Fruit fly (Drosophila melanogaster) whole organism, embryonic: ENCODE measurements around the gene ATPsynO.

ENCODE experiments used
- ATbp ChIP-seq: fragments of 200-800 bp; sonication (Bioruptor generic); optimal IDR thresholded peaks from 2 replicates; lab custom pipeline; 2017; ENCODE audit warnings: missing biosample characterization, mild to moderate bottlenecking, missing genetic modification characterization, missing genetic modification reagents
- BtbVII ChIP-seq: fragments of 200-800 bp; sonication (Bioruptor generic); optimal IDR thresholded peaks from 3 replicates; lab custom pipeline; 2017; ENCODE audit warnings: missing biosample characterization, mild to moderate bottlenecking, missing genetic modification characterization
- CG10274 ChIP-seq: fragments of 200-800 bp; sonication (Bioruptor generic); optimal IDR thresholded peaks from 3 replicates; lab custom pipeline; 2017; ENCODE audit warnings: missing biosample characterization, mild to moderate bottlenecking, missing genetic modification characterization
- CG11247 ChIP-seq: fragments of 200-800 bp; sonication (Bioruptor generic); IDR thresholded peaks from 2 replicates; pipeline ENCODE4 v1.3.6; 2022; ENCODE audit warnings: missing biosample characterization, missing genetic modification characterization
- CG11695 ChIP-seq: fragments of 200-800 bp; sonication (Bioruptor generic); IDR thresholded peaks from 3 replicates; pipeline ENCODE4 v1.3.6; 2022; ENCODE audit warnings: missing biosample characterization, missing genetic modification characterization
- CG12104 ChIP-seq: fragments of 200-800 bp; sonication (Bioruptor generic); optimal IDR thresholded peaks from 3 replicates; lab custom pipeline; 2016; ENCODE audit warnings: missing biosample characterization, missing genetic modification characterization
- CG15514 ChIP-seq: fragments of 200-800 bp; sonication (Bioruptor generic); optimal IDR thresholded peaks from 3 replicates; lab custom pipeline; 2017; ENCODE audit warnings: missing biosample characterization, missing genetic modification characterization, mild to moderate bottlenecking, moderate library complexity, missing genetic modification reagents
- CG17359 ChIP-seq: fragments of 200-800 bp; sonication (Bioruptor generic); optimal IDR thresholded peaks from 3 replicates; lab custom pipeline; 2018; ENCODE audit warnings: missing biosample characterization, mild to moderate bottlenecking, missing genetic modification characterization, moderate library complexity
- CG17568 ChIP-seq: fragments of 200-800 bp; sonication (Bioruptor generic); optimal IDR thresholded peaks from 2 replicates; lab custom pipeline; 2018; ENCODE audit warnings: missing biosample characterization, mild to moderate bottlenecking, missing genetic modification characterization, moderate library complexity
- CG18764 ChIP-seq: fragments of 200-800 bp; sonication (Bioruptor generic); optimal IDR thresholded peaks from 3 replicates; lab custom pipeline; 2016; ENCODE audit warnings: missing biosample characterization, missing genetic modification characterization
- CG31441 ChIP-seq: fragments of 200-800 bp; sonication (Bioruptor generic); IDR thresholded peaks from 2 replicates; pipeline ENCODE4 v1.3.6; 2022; ENCODE audit warnings: missing biosample characterization, missing genetic modification characterization
- CG34224 ChIP-seq: fragments of 200-800 bp; sonication (Bioruptor generic); IDR thresholded peaks from 3 replicates; pipeline ENCODE4 v1.3.6; 2022; ENCODE audit warnings: missing biosample characterization, missing genetic modification characterization; ENCODE audit not compliant: partially characterized antibody
- CG3847 ChIP-seq: fragments of 200-800 bp; sonication (Bioruptor generic); IDR thresholded peaks from 2 replicates; pipeline ENCODE4 v1.3.6; 2022; ENCODE audit warnings: missing biosample characterization, missing genetic modification characterization
- CG4360 ChIP-seq: fragments of 200-800 bp; sonication (Bioruptor generic); IDR thresholded peaks from 2 replicates; pipeline ENCODE4 v1.3.6; 2022; ENCODE audit warnings: missing biosample characterization, missing genetic modification characterization
- CG6683 ChIP-seq: fragments of 200-800 bp; sonication (Bioruptor generic); optimal IDR thresholded peaks from 2 replicates; lab custom pipeline; 2017; ENCODE audit warnings: missing biosample characterization, mild to moderate bottlenecking, missing genetic modification characterization, missing genetic modification reagents
- CG6689 ChIP-seq: fragments of 200-800 bp; sonication (Bioruptor generic); IDR thresholded peaks from 2 replicates; pipeline ENCODE4 v1.3.6; 2022; ENCODE audit warnings: missing biosample characterization, missing genetic modification characterization
- CG9876 ChIP-seq: fragments of 200-800 bp; sonication (Bioruptor generic); optimal IDR thresholded peaks from 2 replicates; lab custom pipeline; 2016; ENCODE audit warnings: missing biosample characterization, missing genetic modification characterization
- Deaf1 ChIP-seq: fragments of 200-800 bp; optimal IDR thresholded peaks from 3 replicates; lab custom pipeline; 2019; ENCODE audit warnings: missing biosample characterization, mild to moderate bottlenecking, missing genetic modification characterization, moderate library complexity
- E2f2 ChIP-seq: fragments of 200-800 bp; sonication (Bioruptor generic); IDR thresholded peaks from 2 replicates; pipeline ENCODE4 v1.3.6; 2022; ENCODE audit warnings: missing biosample characterization, missing genetic modification characterization
- Ets65A ChIP-seq: fragments of 200-800 bp; sonication (Bioruptor generic); peaks from one replicate; lab custom pipeline; 2016; ENCODE audit warnings: missing biosample characterization, missing genetic modification characterization
- Gsc ChIP-seq: fragments of 200-800 bp; sonication (Bioruptor generic); IDR thresholded peaks from 2 replicates; pipeline ENCODE4 v1.3.6; 2022; ENCODE audit warnings: missing biosample characterization, missing genetic modification characterization
- HLH4C ChIP-seq: fragments of 200-800 bp; sonication (Bioruptor generic); IDR thresholded peaks from 3 replicates; pipeline ENCODE4 v1.3.6; 2022; ENCODE audit warnings: missing biosample characterization, missing genetic modification characterization; ENCODE audit not compliant: partially characterized antibody
- HLHmδ ChIP-seq: fragments of 200-800 bp; sonication (Bioruptor generic); optimal IDR thresholded peaks from 2 replicates; lab custom pipeline; 2018; ENCODE audit warnings: missing biosample characterization, mild to moderate bottlenecking, missing genetic modification characterization, moderate library complexity
- Hmr ChIP-seq: fragments of 200-800 bp; sonication (Bioruptor generic); optimal IDR thresholded peaks from 3 replicates; lab custom pipeline; 2017; ENCODE audit warnings: mild to moderate bottlenecking, missing biosample characterization, missing genetic modification reagents, missing genetic modification characterization
- MESR4 ChIP-seq: fragments of 200-800 bp; sonication (Bioruptor generic); optimal IDR thresholded peaks from 2 replicates; lab custom pipeline; 2018; ENCODE audit warnings: missing biosample characterization, mild to moderate bottlenecking, missing genetic modification characterization, moderate library complexity
- Mad ChIP-seq: fragments of 200-800 bp; sonication (Bioruptor generic); optimal IDR thresholded peaks from 2 replicates; lab custom pipeline; 2016; ENCODE audit warnings: missing biosample characterization, missing genetic modification characterization
- Myb ChIP-seq: fragments of 200-800 bp; sonication (Bioruptor generic); optimal IDR thresholded peaks from 2 replicates; lab custom pipeline; 2016; ENCODE audit warnings: missing biosample characterization, missing genetic modification characterization
- NC2β ChIP-seq: fragments of 200-800 bp; sonication (Bioruptor generic); optimal IDR thresholded peaks from 2 replicates; lab custom pipeline; 2016; ENCODE audit warnings: missing biosample characterization, missing genetic modification characterization
- Nf-YA ChIP-seq: fragments of 200-800 bp; sonication (Bioruptor generic); IDR thresholded peaks from 2 replicates; pipeline ENCODE4 v1.3.6; 2022; ENCODE audit warnings: missing biosample characterization, missing genetic modification characterization
- NfI ChIP-seq: fragments of 200-800 bp; sonication (Bioruptor generic); optimal IDR thresholded peaks from 3 replicates; lab custom pipeline; 2018; ENCODE audit warnings: missing biosample characterization, mild to moderate bottlenecking, missing genetic modification characterization, moderate library complexity
- Opbp ChIP-seq: fragments of 200-800 bp; sonication (Bioruptor generic); IDR thresholded peaks from 3 replicates; pipeline ENCODE4 v1.3.6; 2022; ENCODE audit warnings: missing biosample characterization, missing genetic modification characterization; ENCODE audit not compliant: partially characterized antibody
- Sry-δ ChIP-seq: fragments of 200-800 bp; sonication (Bioruptor generic); optimal IDR thresholded peaks from 2 replicates; lab custom pipeline; 2016; ENCODE audit warnings: missing biosample characterization, missing genetic modification characterization
- Taf1 ChIP-seq: fragments of 200-800 bp; sonication (Bioruptor generic); IDR thresholded peaks from 2 replicates; pipeline ENCODE4 v1.3.6; 2022; ENCODE audit warnings: missing biosample characterization, missing genetic modification characterization
- Xrp1 ChIP-seq: fragments of 200-800 bp; sonication (Bioruptor generic); IDR thresholded peaks from 2 replicates; pipeline ENCODE4 v1.3.6; 2022; ENCODE audit warnings: missing biosample characterization, missing genetic modification characterization
- ato ChIP-seq: fragments of 200-800 bp; sonication (Bioruptor generic); IDR thresholded peaks from 2 replicates; pipeline ENCODE4 v1.3.6; 2022; ENCODE audit warnings: missing biosample characterization, missing genetic modification characterization; ENCODE audit not compliant: partially characterized antibody
- cwo ChIP-seq: fragments of 200-800 bp; sonication (Bioruptor generic); optimal IDR thresholded peaks from 3 replicates; lab custom pipeline; 2017; ENCODE audit warnings: missing biosample characterization, missing genetic modification characterization, mild to moderate bottlenecking, moderate library complexity, missing genetic modification reagents
- ewg ChIP-seq: fragments of 200-800 bp; sonication (Bioruptor generic); optimal IDR thresholded peaks from 3 replicates; lab custom pipeline; 2017; ENCODE audit warnings: mild to moderate bottlenecking, missing biosample characterization, missing genetic modification reagents, missing genetic modification characterization
- hb ChIP-seq: fragments of 200-800 bp; sonication (Bioruptor generic); IDR thresholded peaks from 3 replicates; pipeline ENCODE4 v1.3.6; 2022; ENCODE audit warnings: missing biosample characterization, missing genetic modification characterization; ENCODE audit not compliant: partially characterized antibody
- mam ChIP-seq: fragments of 200-800 bp; sonication (Bioruptor generic); optimal IDR thresholded peaks from 3 replicates; lab custom pipeline; 2016; ENCODE audit warnings: missing biosample characterization, missing genetic modification characterization
- otp ChIP-seq: fragments of 200-800 bp; sonication (Bioruptor generic); IDR thresholded peaks from 3 replicates; pipeline ENCODE4, ENCODE4 v1.3.6; 2022; ENCODE audit warnings: missing biosample characterization, missing genetic modification characterization
- ranshi ChIP-seq: fragments of 200-800 bp; sonication (Bioruptor generic); IDR thresholded peaks from 2 replicates; pipeline ENCODE4 v1.3.6; 2022; ENCODE audit warnings: missing biosample characterization, missing genetic modification characterization
- row ChIP-seq: fragments of 200-800 bp; sonication (Bioruptor generic); IDR thresholded peaks from 3 replicates; pipeline ENCODE4 v1.3.6; 2022; ENCODE audit warnings: missing biosample characterization, missing genetic modification characterization
- shn ChIP-seq: fragments of 200-800 bp; sonication (Bioruptor generic); optimal IDR thresholded peaks from 3 replicates; lab custom pipeline; 2016; ENCODE audit warnings: missing biosample characterization, missing genetic modification characterization
- sisA ChIP-seq: fragments of 200-800 bp; sonication (Bioruptor generic); IDR thresholded peaks from 2 replicates; pipeline ENCODE4 v1.3.6; 2022; ENCODE audit warnings: missing biosample characterization, missing genetic modification characterization
- stwl ChIP-seq: fragments of 200-800 bp; sonication (Bioruptor generic); optimal IDR thresholded peaks from 3 replicates; lab custom pipeline; 2018; ENCODE audit warnings: missing biosample characterization, mild to moderate bottlenecking, missing genetic modification characterization, moderate library complexity
- tap ChIP-seq: fragments of 200-800 bp; optimal IDR thresholded peaks from 3 replicates; lab custom pipeline; 2019; ENCODE audit warnings: missing biosample characterization, mild to moderate bottlenecking, missing genetic modification characterization, moderate library complexity
- tio ChIP-seq: fragments of 200-800 bp; sonication (Bioruptor generic); optimal IDR thresholded peaks from 2 replicates; lab custom pipeline; 2017; ENCODE audit warnings: missing biosample characterization, missing genetic modification characterization, inconsistent platforms
- trem ChIP-seq: fragments of 200-800 bp; optimal IDR thresholded peaks from 3 replicates; lab custom pipeline; 2019; ENCODE audit warnings: missing biosample characterization, mild to moderate bottlenecking, missing genetic modification characterization, moderate library complexity
- trh ChIP-seq: fragments of 200-800 bp; sonication (Bioruptor generic); optimal IDR thresholded peaks from 2 replicates; lab custom pipeline; 2016; ENCODE audit warnings: missing biosample characterization, missing genetic modification characterization
- unc-4 ChIP-seq: fragments of 200-800 bp; sonication (Bioruptor generic); IDR thresholded peaks from 2 replicates; pipeline ENCODE4 v1.3.6; 2022; ENCODE audit warnings: missing biosample characterization, missing genetic modification characterization; ENCODE audit not compliant: partially characterized antibody

The ATPsynO gene

DNA sequence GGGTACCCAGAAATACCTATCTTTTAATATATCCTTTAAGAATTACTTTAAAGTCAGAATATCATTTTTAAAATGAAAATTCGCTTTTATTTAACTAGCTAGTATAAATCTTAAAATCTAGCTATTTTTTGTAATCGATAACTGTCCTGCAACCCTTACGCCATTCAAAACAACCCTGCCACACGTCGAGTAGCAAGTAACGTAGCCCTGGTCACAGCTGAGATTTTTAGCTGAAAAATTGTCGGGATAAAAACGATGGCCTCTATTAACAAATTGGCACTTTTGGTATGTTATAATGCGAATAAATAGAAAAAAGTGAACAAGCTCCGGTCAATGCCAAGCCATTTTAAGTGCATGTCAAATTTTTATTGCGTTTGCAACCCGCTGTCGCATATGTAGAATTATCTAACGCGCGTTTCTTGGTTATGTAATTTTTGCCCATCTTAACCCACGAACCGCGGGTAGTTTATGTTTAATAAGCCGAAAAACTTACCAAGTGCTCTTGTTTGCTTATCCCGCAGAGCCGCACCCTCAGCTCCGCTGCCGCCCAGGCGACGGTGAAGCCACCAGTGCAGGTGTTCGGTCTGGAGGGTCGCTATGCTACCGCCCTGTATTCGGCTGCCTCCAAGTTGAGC, at the start of gene ATPsynO (continued):
- TF ChIP-seq ranshi (no peak), ato (GFP tag; lab: Robert Waterston, UW) (no peak), NC2β (GFP tag; lab: Kevin White, UChicago) (no peak), BtbVII (GFP tag; lab: Kevin White, UChicago) (no peak), sisA (GFP tag; lab: Robert Waterston, UW) (no peak), otp (no peak), Hmr (no peak), trem (tag; lab: Kevin White, UChicago) (peak; percentile 69), row (GFP tag; lab: Robert Waterston, UW) (peak; percentile 78), stwl (tag; lab: Kevin White, UChicago) (peak; percentile 80), CG34224 (no peak), CG31441 (GFP tag; lab: Robert Waterston, UW) (no peak; the same call in 1 of the 2 replicates), ATbp (no peak), CG9876 (no peak), CG12104 (GFP tag; lab: Kevin White, UChicago) (no peak), tio (no peak), HLH4C (no peak), HLHmδ (GFP tag; lab: Kevin White, UChicago) (no peak), unc-4 (GFP tag; lab: Robert Waterston, UW) (peak; percentile 20; the same call in 1 of the 2 replicates), CG4360 (GFP tag; lab: Robert Waterston, UW) (no peak), CG3847 (GFP tag; lab: Robert Waterston, UW) (peak; percentile 17; the same call in 1 of the 2 replicates), CG6683 (no peak), cwo (GFP tag; lab: Kevin White, UChicago) (no peak), MESR4 (GFP tag; lab: Kevin White, UChicago) (peak; percentile 93), Xrp1 (GFP tag; lab: Robert Waterston, UW) (0 out of 2 replicates have a peak, but pooled peaks have one; percentile 14), CG18764 (GFP tag; lab: Kevin White, UChicago) (no peak), Nf-YA (no peak), mam (peak; percentile 37), trh (GFP tag; lab: Kevin White, UChicago) (no peak), Mad (no peak), Sry-δ (GFP tag; lab: Kevin White, UChicago) (peak; percentile 64), shn (no peak), Opbp (GFP tag; lab: Robert Waterston, UW) (peak; percentile 6; the same call in 1 of the 3 replicates), CG15514 (GFP tag; lab: Kevin White, UChicago) (peak; percentile 67), tap (tag; lab: Kevin White, UChicago) (no peak), Deaf1 (tag; lab: Kevin White, UChicago) (no peak), Ets65A (GFP tag; lab: Kevin White, UChicago) (peak; percentile 60), Gsc (no peak), CG17568 (GFP tag; lab: Kevin White, UChicago) (no peak), CG10274 (no peak), Taf1 (GFP tag; lab: Robert Waterston, UW) (no peak), CG11247 (no peak), hb (GFP tag; lab: Robert Waterston, UW) (no peak), CG11695 (GFP tag; lab: Robert Waterston, UW) (no peak), NfI (peak; percentile 29), CG6689 (GFP tag; lab: Robert Waterston, UW) (no peak), ewg (GFP tag; lab: Kevin White, UChicago) (no peak), Myb (GFP tag; lab: Kevin White, UChicago) (peak; percentile 51), CG17359 (tag; lab: Kevin White, UChicago) (no peak), E2f2 (GFP tag; lab: Robert Waterston, UW) (peak; percentile 41; the same call in 1 of the 2 replicates)
